Worm (Caenorhabditis elegans) whole organism, L1 larva: ENCODE data around the gene M163.1.

Experiments used
- C04F5.9 ChIP-seq: sonication (generic microtip); optimal IDR thresholded peaks from 2 replicates; lab custom pipeline; 2016; ENCODE audit warnings: missing genetic modification characterization, missing compliant biosample characterization
- C16A3.4 ChIP-seq: fragments of 150-350 bp; optimal IDR thresholded peaks from 2 replicates; lab custom pipeline; 2014; ENCODE audit warnings: missing biosample characterization, missing genetic modification characterization
- C34B4.2 ChIP-seq: sonication (generic microtip); optimal IDR thresholded peaks from 2 replicates; lab custom pipeline; 2017; ENCODE audit warnings: mild to moderate bottlenecking, missing genetic modification characterization, missing compliant biosample characterization
- F16B12.6 ChIP-seq: fragments of 150-350 bp; optimal IDR thresholded peaks from 2 replicates; lab custom pipeline; 2014; ENCODE audit warnings: missing biosample characterization, missing genetic modification characterization
- Y116A8C.19 ChIP-seq: sonication (generic microtip); optimal IDR thresholded peaks from 2 replicates; lab custom pipeline; 2016; ENCODE audit warnings: missing compliant biosample characterization, missing genetic modification characterization, borderline replicate concordance
- ama-1 ChIP-seq: fragments of 150-350 bp; optimal IDR thresholded peaks from 2 replicates; lab custom pipeline; 2014
- blmp-1 ChIP-seq: fragments of 150-350 bp; optimal IDR thresholded peaks from 2 replicates; lab custom pipeline; 2014; ENCODE audit warnings: missing biosample characterization, missing genetic modification characterization
- ceh-63 ChIP-seq: fragments of 200-800 bp; sonication (Bioruptor generic); optimal IDR thresholded peaks from 2 replicates; lab custom pipeline; 2018; ENCODE audit warnings: mild to moderate bottlenecking, missing genetic modification characterization, missing compliant biosample characterization
- ceh-8 ChIP-seq: fragments of 200-800 bp; sonication (Bioruptor generic); optimal IDR thresholded peaks from 2 replicates; lab custom pipeline; 2018; ENCODE audit warnings: mild to moderate bottlenecking, missing genetic modification characterization, moderate library complexity, missing compliant biosample characterization
- ceh-82 ChIP-seq, 3 experiments: fragments of 150-350 bp in 1 of 3; sonication (generic microtip) in 2 of 3; optimal IDR thresholded peaks; 2 replicates each; lab custom pipeline; 2014 to 2017; ENCODE audit warnings: missing biosample characterization in 3 of 3, missing genetic modification characterization in 3 of 3
- ceh-88 ChIP-seq: fragments of 200-800 bp; sonication (Bioruptor generic); IDR thresholded peaks from 2 replicates; pipeline ENCODE4 v1.3.6; 2022; ENCODE audit warnings: missing genetic modification characterization, missing compliant biosample characterization
- ceh-90 ChIP-seq: sonication (generic microtip); optimal IDR thresholded peaks from 2 replicates; lab custom pipeline; 2016; ENCODE audit warnings: missing genetic modification characterization, missing compliant biosample characterization
- dsc-1 ChIP-seq: sonication (generic microtip); optimal IDR thresholded peaks from 2 replicates; lab custom pipeline; 2016; ENCODE audit warnings: mild to moderate bottlenecking, missing genetic modification characterization, missing compliant biosample characterization
- egl-27 ChIP-seq, 2 experiments: fragments of 150-350 bp in 1 of 2; sonication (generic microtip); optimal IDR thresholded peaks; 3 replicates each; lab custom pipeline; 2017 to 2018; ENCODE audit warnings: missing biosample characterization in 2 of 2, missing genetic modification characterization in 2 of 2, missing genetic modification reagents in 2 of 2
- elt-3 ChIP-seq, 6 experiments: fragments of 150-350 bp in 1 of 6; sonication (generic microtip); optimal IDR thresholded peaks; 2 replicates each; lab custom pipeline; 2017 to 2018; ENCODE audit warnings: missing biosample characterization in 6 of 6, missing genetic modification characterization in 6 of 6, inconsistent platforms in 1 of 6
- ets-5 ChIP-seq: fragments of 200-800 bp; sonication (Bioruptor generic); IDR thresholded peaks from 2 replicates; pipeline ENCODE4 v1.3.6; 2022; ENCODE audit warnings: missing genetic modification characterization, missing compliant biosample characterization
- fkh-10 ChIP-seq: sonication (generic microtip); optimal IDR thresholded peaks from 2 replicates; lab custom pipeline; 2017; ENCODE audit warnings: missing biosample characterization, missing genetic modification reagents, missing genetic modification characterization
- fkh-4 ChIP-seq: sonication (generic microtip); optimal IDR thresholded peaks from 2 replicates; lab custom pipeline; 2016; ENCODE audit warnings: missing compliant biosample characterization, missing genetic modification characterization, borderline replicate concordance
- fkh-8 ChIP-seq: sonication (generic microtip); optimal IDR thresholded peaks from 2 replicates; lab custom pipeline; 2016; ENCODE audit warnings: mild to moderate bottlenecking, missing genetic modification characterization, missing compliant biosample characterization
- fos-1 ChIP-seq: fragments of 150-350 bp; optimal IDR thresholded peaks from 2 replicates; lab custom pipeline; 2014; ENCODE audit warnings: missing biosample characterization, missing genetic modification characterization
- grh-1 ChIP-seq: fragments of 200-800 bp; sonication (Bioruptor generic); IDR thresholded peaks from 2 replicates; pipeline ENCODE4 v1.3.6; 2022; ENCODE audit warnings: missing genetic modification reagents, missing genetic modification characterization, missing compliant biosample characterization
- hlh-17 ChIP-seq: fragments of 200-800 bp; sonication (Bioruptor generic); optimal IDR thresholded peaks from 2 replicates; lab custom pipeline; 2018; ENCODE audit warnings: missing genetic modification characterization, mild to moderate bottlenecking, missing compliant biosample characterization, moderate library complexity, borderline replicate concordance
- hlh-4 ChIP-seq: sonication (generic microtip); optimal IDR thresholded peaks from 2 replicates; lab custom pipeline; 2016; ENCODE audit warnings: mild to moderate bottlenecking, missing genetic modification characterization, missing compliant biosample characterization
- hpl-2 ChIP-seq: fragments of 150-350 bp; optimal IDR thresholded peaks from 2 replicates; lab custom pipeline; 2014; ENCODE audit warnings: missing biosample characterization, missing genetic modification reagents, missing genetic modification characterization
- jun-1 ChIP-seq: fragments of 150-350 bp; optimal IDR thresholded peaks from 2 replicates; lab custom pipeline; 2014; ENCODE audit warnings: missing biosample characterization, missing genetic modification reagents, missing genetic modification characterization
- lin-13 ChIP-seq: fragments of 150-350 bp; optimal IDR thresholded peaks from 2 replicates; lab custom pipeline; 2014; ENCODE audit warnings: missing biosample characterization, missing genetic modification reagents, missing genetic modification characterization
- lin-15B ChIP-seq: fragments of 150-350 bp; sonication (generic microtip); optimal IDR thresholded peaks from 3 replicates; lab custom pipeline; 2014; ENCODE audit warnings: missing biosample characterization, missing genetic modification characterization
- lin-35 ChIP-seq, 2 experiments: fragments of 150-350 bp; optimal IDR thresholded peaks; 2 replicates each; lab custom pipeline; 2014; ENCODE audit warnings: missing biosample characterization in 2 of 2, missing genetic modification characterization in 2 of 2, missing genetic modification reagents in 2 of 2
- mab-9 ChIP-seq: fragments of 200-800 bp; sonication (Bioruptor generic); IDR thresholded peaks from 2 replicates; pipeline ENCODE4 v1.3.6; 2022; ENCODE audit warnings: missing genetic modification reagents, missing genetic modification characterization, missing compliant biosample characterization
- mdl-1 ChIP-seq, 2 experiments: fragments of 150-350 bp; optimal IDR thresholded peaks; 2 replicates each; lab custom pipeline; 2014 to 2017; ENCODE audit warnings: missing biosample characterization in 2 of 2, missing genetic modification characterization in 2 of 2, inconsistent platforms in 1 of 2
- nhr-12 ChIP-seq: sonication (generic microtip); optimal IDR thresholded peaks from 2 replicates; lab custom pipeline; 2017; ENCODE audit warnings: missing biosample characterization, missing genetic modification characterization
- nhr-28 ChIP-seq: fragments of 150-350 bp; optimal IDR thresholded peaks from 2 replicates; lab custom pipeline; 2014; ENCODE audit warnings: missing biosample characterization, missing genetic modification characterization
- nhr-47 ChIP-seq: sonication (generic microtip); optimal IDR thresholded peaks from 2 replicates; lab custom pipeline; 2016; ENCODE audit warnings: mild to moderate bottlenecking, missing genetic modification characterization, moderate library complexity, missing compliant biosample characterization
- nhr-71 ChIP-seq: sonication (generic microtip); optimal IDR thresholded peaks from 2 replicates; lab custom pipeline; 2016; ENCODE audit warnings: mild to moderate bottlenecking, missing genetic modification characterization, moderate library complexity, missing compliant biosample characterization
- nhr-77 ChIP-seq: fragments of 150-350 bp; optimal IDR thresholded peaks from 2 replicates; lab custom pipeline; 2014; ENCODE audit warnings: missing biosample characterization, missing genetic modification characterization
- nhr-84 ChIP-seq: sonication (generic microtip); optimal IDR thresholded peaks from 2 replicates; lab custom pipeline; 2017; ENCODE audit warnings: missing biosample characterization, missing genetic modification characterization
- nhr-90 ChIP-seq: sonication (generic microtip); optimal IDR thresholded peaks from 2 replicates; lab custom pipeline; 2016; ENCODE audit warnings: mild to moderate bottlenecking, missing genetic modification characterization, missing compliant biosample characterization; ENCODE audit not compliant: poor library complexity
- pag-3 ChIP-seq: sonication (generic microtip); optimal IDR thresholded peaks from 2 replicates; lab custom pipeline; 2017; ENCODE audit warnings: missing genetic modification characterization, mild to moderate bottlenecking, missing compliant biosample characterization, antibody characterized with exemption, borderline replicate concordance; ENCODE audit not compliant: insufficient read depth
- pax-3 ChIP-seq: fragments of 200-800 bp; sonication (Bioruptor generic); optimal IDR thresholded peaks from 2 replicates; lab custom pipeline; 2018; ENCODE audit warnings: mild to moderate bottlenecking, missing genetic modification characterization, moderate library complexity, missing compliant biosample characterization
- rnt-1 ChIP-seq: sonication (generic microtip); optimal IDR thresholded peaks from 2 replicates; lab custom pipeline; 2016; ENCODE audit warnings: mild to moderate bottlenecking, missing genetic modification characterization, moderate library complexity, missing compliant biosample characterization
- sox-4 ChIP-seq: sonication (generic microtip); optimal IDR thresholded peaks from 2 replicates; lab custom pipeline; 2016; ENCODE audit warnings: missing genetic modification characterization, missing compliant biosample characterization
- sup-37 ChIP-seq: fragments of 200-800 bp; sonication (Bioruptor generic); optimal IDR thresholded peaks from 2 replicates; lab custom pipeline; 2018; ENCODE audit warnings: mild to moderate bottlenecking, missing genetic modification characterization, missing compliant biosample characterization
- tlp-1 ChIP-seq: fragments of 150-350 bp; optimal IDR thresholded peaks from 2 replicates; lab custom pipeline; 2014; ENCODE audit warnings: missing biosample characterization, missing genetic modification characterization
- unc-130 ChIP-seq: fragments of 150-350 bp; optimal IDR thresholded peaks from 2 replicates; lab custom pipeline; 2017; ENCODE audit warnings: missing biosample characterization, missing genetic modification characterization, inconsistent platforms
- unc-30 ChIP-seq: sonication (generic microtip); optimal IDR thresholded peaks from 2 replicates; lab custom pipeline; 2017; ENCODE audit warnings: missing biosample characterization, missing genetic modification characterization
- unc-62 ChIP-seq: fragments of 150-350 bp; optimal IDR thresholded peaks from 2 replicates; lab custom pipeline; 2014; ENCODE audit warnings: missing biosample characterization, missing genetic modification reagents, missing genetic modification characterization
- unc-98 ChIP-seq: fragments of 200-800 bp; sonication (Bioruptor generic); IDR thresholded peaks from 2 replicates; pipeline ENCODE4 v1.3.6; 2022; ENCODE audit warnings: missing genetic modification characterization, missing compliant biosample characterization
- xbp-1 ChIP-seq: sonication (generic microtip); optimal IDR thresholded peaks from 2 replicates; lab custom pipeline; 2016; ENCODE audit warnings: missing genetic modification characterization, missing compliant biosample characterization
- zag-1 ChIP-seq: fragments of 150-350 bp; optimal IDR thresholded peaks from 2 replicates; lab custom pipeline; 2014; ENCODE audit warnings: missing biosample characterization, missing genetic modification characterization
- zip-4 ChIP-seq: fragments of 200-800 bp; sonication (Bioruptor generic); optimal IDR thresholded peaks from 2 replicates; lab custom pipeline; 2018; ENCODE audit warnings: mild to moderate bottlenecking, missing genetic modification characterization, moderate library complexity, missing compliant biosample characterization
- ztf-11 ChIP-seq, 2 experiments: sonication (generic microtip); optimal IDR thresholded peaks; 2 replicates each; lab custom pipeline; 2016 to 2017; ENCODE audit warnings: missing genetic modification characterization in 2 of 2, missing biosample characterization in 1 of 2, missing compliant biosample characterization in 1 of 2

The M163.1 gene

DNA sequence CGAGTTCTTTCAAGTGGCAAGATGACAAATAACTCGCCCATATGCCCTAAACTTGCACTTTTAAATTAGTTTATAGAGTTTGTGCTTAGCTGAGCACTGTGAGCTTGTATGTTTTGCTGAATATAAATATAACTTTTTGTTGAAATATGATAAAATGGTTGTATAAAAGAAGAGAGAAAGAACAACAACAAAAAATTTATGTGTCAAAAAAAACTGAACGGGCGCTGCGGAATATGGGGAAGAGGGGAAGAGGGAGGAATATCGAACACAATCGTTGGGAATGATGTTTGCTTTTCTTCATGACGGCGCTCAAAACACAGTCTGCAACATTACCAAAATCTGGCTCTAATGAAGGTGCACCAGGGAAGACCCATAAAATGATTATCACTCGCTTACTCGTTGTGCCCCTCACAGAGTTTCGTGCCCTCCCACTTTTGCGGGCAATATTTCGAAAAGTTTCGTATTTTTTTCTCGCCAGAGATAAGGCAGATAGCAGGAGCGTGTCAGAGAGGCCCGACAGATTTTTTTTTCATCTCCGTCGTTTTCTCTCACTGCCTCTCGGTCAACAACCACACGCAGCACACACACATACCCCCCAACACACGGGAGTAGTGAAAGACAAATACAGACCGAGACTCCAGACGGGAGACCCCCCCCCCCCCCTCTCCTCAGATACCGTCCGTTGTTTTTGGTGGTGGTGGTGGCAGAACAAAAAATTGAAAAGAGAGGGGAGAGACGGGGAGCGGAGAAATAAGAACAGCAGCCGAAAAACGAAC, 2.1 kb upstream of the M163.1 start (continued):
- TF ChIP-seq egl-27 (tag; optimal IDR thresholded peaks at IDR 0.05; lab: Kevin White, UChicago) (peak; percentile 30 to 51), ceh-63 (GFP tag; lab: Kevin White, UChicago) (no peak), sox-4 (no peak), zip-4 (no peak), unc-130 (no peak), lin-15B (tag; lab: Kevin White, UChicago) (no peak), nhr-90 (tag; lab: Kevin White, UChicago) (peak; percentile 52), nhr-28 (tag; lab: Kevin White, UChicago) (no peak), unc-62 (GFP tag; lab: Kevin White, UChicago) (no peak), blmp-1 (no peak), fkh-8 (tag; lab: Kevin White, UChicago) (no peak), pax-3 (tag; lab: Kevin White, UChicago) (no peak), tlp-1 (tag; lab: Kevin White, UChicago) (no peak), fkh-10 (GFP tag; lab: Kevin White, UChicago) (no peak), hpl-2 (GFP tag; lab: Kevin White, UChicago) (no peak), elt-3 (tag; optimal IDR thresholded peaks at IDR 0.05; lab: Kevin White, UChicago) (peak; percentile 26 to 98 (median 58)), dsc-1 (tag; lab: Kevin White, UChicago) (no peak), Y116A8C.19 (no peak), C04F5.9 (tag; lab: Kevin White, UChicago) (no peak), nhr-12 (tag; lab: Kevin White, UChicago) (no peak), fkh-4 (no peak), nhr-71 (tag; lab: Kevin White, UChicago) (peak; percentile 82), nhr-84 (tag; lab: Kevin White, UChicago) (no peak), hlh-17 (GFP tag; lab: Kevin White, UChicago) (no peak), ceh-90 (tag; lab: Kevin White, UChicago) (no peak), ets-5 (GFP tag; lab: Robert Waterston, UW) (no peak), C34B4.2 (tag; lab: Kevin White, UChicago) (no peak), F16B12.6 (peak; percentile 9), ceh-88 (no peak), nhr-77 (tag; lab: Kevin White, UChicago) (peak; percentile 90), C16A3.4 (no peak), hlh-4 (tag; lab: Kevin White, UChicago) (no peak), jun-1 (tag; lab: Kevin White, UChicago) (peak; percentile 7), lin-35 (GFP tag; optimal IDR thresholded peaks at IDR 0.05; lab: Kevin White, UChicago) (peak; percentile 1 to 61), ceh-8 (no peak), mab-9 (no peak), unc-30 (tag; lab: Kevin White, UChicago) (no peak), zag-1 (tag; lab: Kevin White, UChicago) (no peak), grh-1 (GFP tag; lab: Robert Waterston, UW) (peak; percentile 69), ama-1 (lab: Kevin White, UChicago) (no peak), rnt-1 (peak; percentile 83), unc-98 (GFP tag; lab: Robert Waterston, UW) (no peak; the same call in 1 of the 2 replicates), ceh-82 (tag; optimal IDR thresholded peaks at IDR 0.05; lab: Kevin White, UChicago) (peak in 2 of 3 experiments; percentile 22 to 28), ztf-11 (tag; optimal IDR thresholded peaks at IDR 0.05; lab: Kevin White, UChicago) (no peak), fos-1 (tag; lab: Kevin White, UChicago) (no peak), mdl-1 (tag; optimal IDR thresholded peaks at IDR 0.05; lab: Kevin White, UChicago) (peak in 1 of 2 experiments; percentile 64), nhr-47 (peak; percentile 39), pag-3 (tag; lab: Kevin White, UChicago) (peak; percentile 15), lin-13 (GFP tag; lab: Kevin White, UChicago) (no peak), sup-37 (GFP tag; lab: Kevin White, UChicago) (no peak), xbp-1 (no peak)
